Fruit fly (Drosophila melanogaster): ENCODE data around the gene CG34124.

CG34124 gene

dm6 chr2L:4976988-4977551 is 18.9 kb downstream of the CG34124 start, which contains the start of the genes Gmd and CG3792 (continued):
- peak; percentile 95 for TF ChIP-seq Sox14 (GFP tag; optimal IDR thresholded peaks at IDR 0.05)
- no peak for TF ChIP-seq CG6276 (GFP tag; optimal IDR thresholded peaks at IDR 0.05)
- peak; percentile 95 for TF ChIP-seq CG15336 (GFP tag; IDR thresholded peaks at IDR 0.05)
- peak; percentile 91 for TF ChIP-seq Sox15 (GFP tag; optimal IDR thresholded peaks at IDR 0.05)
- peak; percentile 65 for TF ChIP-seq dac (GFP tag; optimal IDR thresholded peaks at IDR 0.05)
- peak; percentile 91 for TF ChIP-seq fkh (GFP tag; optimal IDR thresholded peaks at IDR 0.05)
- TF ChIP-seq CG10631 (GFP tag; optimal IDR thresholded peaks at IDR 0.05), result no peak
- peak; percentile 93 for TF ChIP-seq Gug (GFP tag; IDR thresholded peaks at IDR 0.05)

DNA sequence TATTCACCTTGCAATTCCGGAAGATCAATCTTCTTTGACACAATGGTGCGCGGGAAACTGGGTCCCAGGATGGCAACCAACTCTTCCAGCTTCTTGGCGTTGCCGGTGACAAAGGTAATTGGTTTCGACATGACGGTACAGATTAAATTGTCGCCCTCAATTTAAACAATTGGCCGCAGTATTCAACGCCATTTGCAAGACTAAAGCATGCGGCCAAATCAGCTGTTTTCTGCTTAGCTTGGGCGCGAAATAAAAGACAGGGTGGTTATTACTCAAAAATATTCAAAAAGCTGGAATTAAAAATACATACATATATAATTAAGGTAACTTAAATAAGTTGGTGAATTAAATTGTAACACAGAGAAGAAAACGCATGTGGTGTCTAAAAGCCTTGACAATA is 20.9 kb downstream of the CG34124 start, which contains the start of gene CG8891:
Gene CG8891 (minus strand): TSS at position 242 of the 400 bp plus-strand sequence.
- TF ChIP-seq OdsH (GFP tag; optimal IDR thresholded peaks at IDR 0.05) (no peak), CG34406 (GFP tag; optimal IDR thresholded peaks at IDR 0.05) (no peak), fd59A (GFP tag; optimal IDR thresholded peaks at IDR 0.05) (no peak), pdm3 (GFP tag; optimal IDR thresholded peaks at IDR 0.05) (no peak), CG7368 (GFP tag; optimal IDR thresholded peaks at IDR 0.05) (no peak), ss (GFP tag; optimal IDR thresholded peaks at IDR 0.05) (no peak), CG6854 (GFP tag; optimal IDR thresholded peaks at IDR 0.05) (no peak), lz (GFP tag; optimal IDR thresholded peaks at IDR 0.05) (no peak), CG16779 (tag; optimal IDR thresholded peaks at IDR 0.05) (no peak), CG3919 (GFP tag; optimal IDR thresholded peaks at IDR 0.05) (no peak), Ets96B (tag; optimal IDR thresholded peaks at IDR 0.05) (no peak), net (GFP tag; optimal IDR thresholded peaks at IDR 0.05) (no peak), CG1621 (tag; optimal IDR thresholded peaks at IDR 0.05) (no peak)

dm6 chr2L:4981278-4981966 is 23.2 kb downstream of the CG34124 start, which contains the start of the genes CG8892 and CG34126:
Gene CG8892 (minus strand): TSS chr2L:4981592.
Gene CG34126 (plus strand): TSS chr2L:4981614.
- peak; percentile 99 for TF ChIP-seq OdsH (GFP tag; optimal IDR thresholded peaks at IDR 0.05)
- peak; percentile 82 for TF ChIP-seq CG16779 (tag; optimal IDR thresholded peaks at IDR 0.05)
- peak; percentile 97 for TF ChIP-seq svp (GFP tag)
- TF ChIP-seq CG9139 (GFP tag; optimal IDR thresholded peaks at IDR 0.05), result peak; percentile 80
- TF ChIP-seq Gug (GFP tag; IDR thresholded peaks at IDR 0.05), result peak; percentile 94
- peak; percentile 96 for TF ChIP-seq Sox102F (GFP tag; optimal IDR thresholded peaks at IDR 0.05)
- peak; percentile 96 for TF ChIP-seq CG4318 (GFP tag; optimal IDR thresholded peaks at IDR 0.05)
- TF ChIP-seq CG15336 (GFP tag; IDR thresholded peaks at IDR 0.05), result peak; percentile 84
- peak; percentile 94 for TF ChIP-seq net (GFP tag; optimal IDR thresholded peaks at IDR 0.05)
- TF ChIP-seq Ets21C (GFP tag; optimal IDR thresholded peaks at IDR 0.05), result peak; percentile 97
- TF ChIP-seq Blimp-1 (GFP tag; optimal IDR thresholded peaks at IDR 0.05), result peak; percentile 92
- peak; percentile 89 for TF ChIP-seq dsx (GFP tag; optimal IDR thresholded peaks at IDR 0.05; ENCODE audit: poor library complexity, severe bottlenecking)
- TF ChIP-seq pdm3 (GFP tag; optimal IDR thresholded peaks at IDR 0.05), result peak; percentile 98
- peak; percentile 89 for TF ChIP-seq eg (GFP tag; IDR thresholded peaks at IDR 0.05)
- TF ChIP-seq Lpt (GFP tag; optimal IDR thresholded peaks at IDR 0.05), result peak; percentile 90
- peak; percentile 98 for TF ChIP-seq lz (GFP tag; optimal IDR thresholded peaks at IDR 0.05)
- TF ChIP-seq cyc (GFP tag; optimal IDR thresholded peaks at IDR 0.05), result peak; percentile 98
- peak; percentile 81 for TF ChIP-seq fkh (GFP tag; optimal IDR thresholded peaks at IDR 0.05)
- TF ChIP-seq topi (GFP tag; optimal IDR thresholded peaks at IDR 0.05), result peak; percentile 97
- TF ChIP-seq vri (GFP tag; optimal IDR thresholded peaks at IDR 0.05), result peak; percentile 95
- TF ChIP-seq CG6854 (GFP tag; optimal IDR thresholded peaks at IDR 0.05), result peak; percentile 88
- peak; percentile 97 for TF ChIP-seq Sox14 (GFP tag; optimal IDR thresholded peaks at IDR 0.05)
- peak; percentile 98 for TF ChIP-seq CG3032 (tag; optimal IDR thresholded peaks at IDR 0.05)
- peak; percentile 95 for TF ChIP-seq CG11762 (GFP tag; optimal IDR thresholded peaks at IDR 0.05; ENCODE audit: insufficient read depth)
- peak; percentile 98 for TF ChIP-seq CG3919 (GFP tag; optimal IDR thresholded peaks at IDR 0.05)
- TF ChIP-seq CG10631 (GFP tag; optimal IDR thresholded peaks at IDR 0.05), result peak; percentile 99
- peak; percentile 92 for TF ChIP-seq Ets96B (tag; optimal IDR thresholded peaks at IDR 0.05)
- TF ChIP-seq Sox15 (GFP tag; optimal IDR thresholded peaks at IDR 0.05), result peak; percentile 98
- peak; percentile 96 for TF ChIP-seq CG8319 (GFP tag; optimal IDR thresholded peaks at IDR 0.05)
- TF ChIP-seq ss (GFP tag; optimal IDR thresholded peaks at IDR 0.05), result peak; percentile 85 to 95
- peak; percentile 88 for TF ChIP-seq CG11294 (GFP tag; IDR thresholded peaks at IDR 0.05)
- peak; percentile 96 for TF ChIP-seq dac (GFP tag; optimal IDR thresholded peaks at IDR 0.05)
- TF ChIP-seq CG6163 (GFP tag; IDR thresholded peaks at IDR 0.05), result peak; percentile 93
- peak; percentile 87 for TF ChIP-seq Eip93F (GFP tag; optimal IDR thresholded peaks at IDR 0.05)
- peak; percentile 98 for TF ChIP-seq CG11902 (GFP tag; optimal IDR thresholded peaks at IDR 0.05)
- TF ChIP-seq Eip75B (GFP tag; optimal IDR thresholded peaks at IDR 0.05), result peak; percentile 96
- peak; percentile 88 for TF ChIP-seq CG8119 (GFP tag; IDR thresholded peaks at IDR 0.05)
- peak; percentile 95 for TF ChIP-seq CG6792 (GFP tag; optimal IDR thresholded peaks at IDR 0.05)
